Worm (Caenorhabditis elegans): ENCODE results near the gene gpn-1.

Gene gpn-1

DNA sequence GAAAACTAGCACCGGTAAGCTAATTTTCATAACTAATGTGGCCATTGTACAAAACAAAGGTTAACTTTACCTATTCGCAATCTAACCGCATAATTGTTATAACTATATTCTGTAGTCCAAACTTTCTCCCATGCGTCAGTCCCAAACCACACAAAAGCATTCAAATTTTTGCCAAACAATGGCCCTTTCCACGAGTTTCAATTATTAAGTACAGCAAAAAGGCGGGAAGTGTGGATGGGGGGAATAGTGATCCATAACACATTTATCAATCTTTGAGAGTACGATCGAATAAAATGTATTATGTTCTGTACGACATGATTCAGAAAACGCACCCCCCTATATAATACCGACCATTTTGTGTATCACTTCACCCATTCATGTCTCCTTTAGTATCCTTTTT is 36.8 kb downstream of the gpn-1 start, which contains the start of gene ZK662.6:
ZK662.6 (plus strand) TSS at position 301 of the 400 bp plus-strand sequence.
- TF ChIP-seq dao-5 (tag; optimal IDR thresholded peaks at IDR 0.05) (no peak), him-1 (tag; optimal IDR thresholded peaks at IDR 0.05) (no peak), W03F9.2 (tag; optimal IDR thresholded peaks at IDR 0.05) (no peak)

DNA sequence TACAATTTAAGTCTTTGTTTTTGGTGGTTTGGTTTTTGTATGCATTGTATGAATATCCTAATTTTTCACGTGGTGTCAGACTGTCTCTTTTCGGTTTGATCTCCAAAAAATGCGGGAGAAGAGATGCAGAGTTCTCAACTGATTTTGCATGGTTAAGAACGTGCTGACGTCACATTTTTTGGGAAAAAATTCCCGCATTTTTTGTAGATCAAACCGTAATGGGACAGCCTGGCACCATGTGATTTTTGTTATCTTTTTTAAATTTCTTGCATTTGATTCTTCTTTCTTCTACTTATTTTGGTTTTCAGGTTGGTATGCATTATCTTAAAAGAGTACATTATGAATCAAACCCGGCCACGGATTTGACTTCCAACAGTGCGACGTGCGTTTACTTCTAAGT is 39.9 kb downstream of the gpn-1 start, which contains the start of gene ZK662.5:
ZK662.5 (plus strand) TSS at position 301 of the 400 bp plus-strand sequence.
- TF ChIP-seq him-1 (tag; optimal IDR thresholded peaks at IDR 0.05) (no peak), dao-5 (tag; optimal IDR thresholded peaks at IDR 0.05) (no peak), W03F9.2 (tag; optimal IDR thresholded peaks at IDR 0.05) (no peak)

DNA sequence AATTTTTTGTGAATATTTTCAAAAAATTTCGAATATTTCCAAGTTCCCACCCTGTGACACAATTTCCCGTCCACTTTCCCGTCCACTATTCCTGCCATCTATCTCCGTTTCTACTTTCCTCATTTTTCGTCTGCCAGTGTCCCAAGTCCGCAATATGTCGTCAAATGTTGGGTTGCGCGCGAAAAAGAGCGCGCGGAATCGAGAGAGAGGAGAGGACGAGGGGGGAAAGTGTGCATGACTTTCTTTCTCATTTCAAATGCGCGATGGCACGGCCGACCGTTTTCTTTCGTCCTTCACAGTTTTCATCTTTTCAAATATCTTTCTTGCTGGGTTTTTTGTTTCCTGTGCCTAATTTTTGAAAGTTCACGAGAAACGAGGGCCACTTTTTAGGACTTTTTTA is 43.5 kb downstream of the gpn-1 start:
- TF ChIP-seq W03F9.2 (tag; optimal IDR thresholded peaks at IDR 0.05): no peak

DNA sequence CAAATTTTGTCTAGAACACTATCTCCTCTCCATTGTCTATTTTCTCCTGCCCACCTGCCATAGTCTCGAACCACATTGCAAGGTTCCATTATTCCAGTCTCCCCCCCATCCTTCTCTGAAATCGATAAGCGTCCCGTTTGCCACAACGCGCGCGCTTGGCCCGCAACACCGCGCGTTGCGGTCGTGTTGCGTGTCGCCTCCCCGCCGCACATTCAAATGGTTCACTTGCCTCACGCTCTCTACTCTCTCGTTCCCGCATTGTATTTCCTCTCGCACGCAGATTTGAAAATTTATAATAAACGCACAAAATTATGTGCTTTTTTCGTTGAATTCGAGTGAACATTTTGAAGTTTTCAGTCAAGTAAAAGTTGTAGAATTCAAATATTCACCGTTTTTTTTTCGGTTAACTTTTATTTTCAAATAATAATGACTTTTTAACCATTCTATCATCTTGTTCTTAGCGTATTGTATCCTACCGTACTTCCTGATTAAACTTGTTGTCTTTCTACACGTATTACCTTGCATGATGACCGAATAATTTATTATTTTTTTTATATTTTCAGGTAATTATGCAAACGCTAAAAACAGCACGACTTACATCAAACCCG is 44.2 kb downstream of the gpn-1 start, which contains the start of gene lin-15B:
lin-15B (plus strand) TSS at position 558 of the 608 bp plus-strand sequence.
- TF ChIP-seq W03F9.2 (tag; optimal IDR thresholded peaks at IDR 0.05) (no peak), dao-5 (tag; optimal IDR thresholded peaks at IDR 0.05) (no peak), him-1 (tag; optimal IDR thresholded peaks at IDR 0.05) (no peak)

DNA sequence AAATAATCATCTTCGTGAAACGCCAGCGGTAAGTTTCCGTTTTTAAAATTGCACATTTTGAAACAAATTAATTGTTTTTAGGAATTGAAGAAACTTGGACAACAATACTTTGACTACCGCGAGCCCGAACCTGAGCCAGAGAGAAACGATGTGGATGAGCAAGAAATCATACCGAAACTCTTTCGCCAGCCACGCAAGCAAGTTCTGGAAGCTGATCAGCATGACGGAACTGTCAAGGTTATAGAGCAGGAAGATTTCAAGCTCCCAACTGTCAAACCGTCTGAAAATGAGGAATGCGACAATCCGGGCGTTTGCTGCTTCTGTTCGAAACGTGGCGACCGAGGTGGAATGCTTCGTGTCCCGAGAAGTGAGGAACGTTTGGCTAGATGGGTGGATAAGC is 48.8 kb downstream of the gpn-1 start:
- no peak for TF ChIP-seq him-1 (tag; optimal IDR thresholded peaks at IDR 0.05)
- no peak for TF ChIP-seq dao-5 (tag; optimal IDR thresholded peaks at IDR 0.05)
- TF ChIP-seq W03F9.2 (tag; optimal IDR thresholded peaks at IDR 0.05): no peak

DNA sequence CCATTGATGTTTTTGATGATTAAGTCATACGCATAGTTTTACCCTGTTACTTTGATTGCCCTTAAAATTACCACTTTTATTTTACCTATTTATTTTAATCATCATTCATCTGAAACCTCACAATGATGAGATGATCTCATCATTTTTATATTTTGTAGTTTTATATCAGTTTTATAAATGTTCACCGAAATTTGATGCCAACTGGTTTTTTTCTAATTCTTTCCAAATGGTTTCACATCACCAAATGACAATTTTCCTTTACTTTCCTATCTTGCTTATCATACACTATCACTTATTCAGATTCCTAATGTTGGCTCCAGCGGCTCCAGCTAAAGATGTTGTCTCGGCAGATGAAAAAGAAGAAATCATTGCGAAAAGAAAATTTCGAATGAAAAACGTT is 50.2 kb downstream of the gpn-1 start, which contains the start of gene lin-15A:
lin-15A (plus strand) TSS at position 301 of the 400 bp plus-strand sequence.
- TF ChIP-seq dao-5 (tag; optimal IDR thresholded peaks at IDR 0.05) (no peak), W03F9.2 (tag; optimal IDR thresholded peaks at IDR 0.05) (no peak), him-1 (tag; optimal IDR thresholded peaks at IDR 0.05) (no peak)

DNA sequence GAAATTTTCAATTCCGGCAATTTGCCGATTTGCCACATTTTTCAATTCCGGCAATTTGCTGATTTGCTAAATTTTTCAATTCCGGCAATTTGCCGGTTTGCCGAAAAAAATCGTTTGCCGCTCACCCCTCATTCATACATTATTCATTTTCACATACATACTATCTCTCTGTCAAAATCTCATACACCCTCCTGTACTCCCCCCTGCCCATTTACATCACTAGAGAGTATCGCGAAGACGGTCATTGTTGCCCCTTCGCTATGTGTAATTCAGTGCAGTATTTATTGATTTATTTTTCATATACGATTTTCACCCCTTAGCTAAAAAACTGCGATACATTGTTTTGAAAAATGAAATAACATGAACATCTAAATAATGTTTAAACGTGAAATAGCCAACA is 54.9 kb downstream of the gpn-1 start:
- TF ChIP-seq W03F9.2 (tag; optimal IDR thresholded peaks at IDR 0.05): no peak
- no peak for TF ChIP-seq dao-5 (tag; optimal IDR thresholded peaks at IDR 0.05)
- no peak for TF ChIP-seq him-1 (tag; optimal IDR thresholded peaks at IDR 0.05)
